Worm (Caenorhabditis elegans) whole organism, L1 larva: ENCODE measurements around the gene F36H1.3.

Experiments used
- C04F5.9 ChIP-seq: sonication (generic microtip); optimal IDR thresholded peaks from 2 replicates; lab custom pipeline; 2016; ENCODE audit warnings: missing genetic modification characterization, missing compliant biosample characterization
- C16A3.4 ChIP-seq: fragments of 150-350 bp; optimal IDR thresholded peaks from 2 replicates; lab custom pipeline; 2014; ENCODE audit warnings: missing biosample characterization, missing genetic modification characterization
- C34B4.2 ChIP-seq: sonication (generic microtip); optimal IDR thresholded peaks from 2 replicates; lab custom pipeline; 2017; ENCODE audit warnings: mild to moderate bottlenecking, missing genetic modification characterization, missing compliant biosample characterization
- F16B12.6 ChIP-seq: fragments of 150-350 bp; optimal IDR thresholded peaks from 2 replicates; lab custom pipeline; 2014; ENCODE audit warnings: missing biosample characterization, missing genetic modification characterization
- aha-1 ChIP-seq: fragments of 150-350 bp; optimal IDR thresholded peaks from 2 replicates; lab custom pipeline; 2014; ENCODE audit warnings: missing biosample characterization, missing genetic modification characterization
- aly-2 ChIP-seq: fragments of 150-350 bp; optimal IDR thresholded peaks from 2 replicates; lab custom pipeline; 2014; ENCODE audit warnings: missing biosample characterization, missing genetic modification characterization
- ama-1 ChIP-seq: fragments of 150-350 bp; optimal IDR thresholded peaks from 2 replicates; lab custom pipeline; 2014
- blmp-1 ChIP-seq: fragments of 150-350 bp; optimal IDR thresholded peaks from 2 replicates; lab custom pipeline; 2014; ENCODE audit warnings: missing biosample characterization, missing genetic modification characterization
- ces-1 ChIP-seq: fragments of 150-350 bp; optimal IDR thresholded peaks from 2 replicates; lab custom pipeline; 2014; ENCODE audit warnings: missing biosample characterization, missing genetic modification reagents, missing genetic modification characterization
- dpl-1 ChIP-seq, 3 experiments: fragments of 150-350 bp in 2 of 3; sonication (generic microtip) in 1 of 3; optimal IDR thresholded peaks; 2 replicates each; lab custom pipeline; 2014 to 2017; ENCODE audit warnings: missing biosample characterization in 3 of 3, missing genetic modification characterization in 3 of 3, missing genetic modification reagents in 3 of 3
- egl-13 ChIP-seq: sonication (generic microtip); optimal IDR thresholded peaks from 2 replicates; lab custom pipeline; 2016; ENCODE audit warnings: missing genotype, missing genetic modification reagents, missing genetic modification characterization, missing compliant biosample characterization
- egl-27 ChIP-seq, 2 experiments: fragments of 150-350 bp in 1 of 2; sonication (generic microtip); optimal IDR thresholded peaks; 3 replicates each; lab custom pipeline; 2017 to 2018; ENCODE audit warnings: missing biosample characterization in 2 of 2, missing genetic modification characterization in 2 of 2, missing genetic modification reagents in 2 of 2
- elt-2 ChIP-seq: sonication (generic microtip); optimal IDR thresholded peaks from 2 replicates; lab custom pipeline; 2016; ENCODE audit warnings: missing genetic modification characterization, mild to moderate bottlenecking, inconsistent platforms, missing compliant biosample characterization, missing genetic modification reagents
- fkh-10 ChIP-seq: sonication (generic microtip); optimal IDR thresholded peaks from 2 replicates; lab custom pipeline; 2017; ENCODE audit warnings: missing biosample characterization, missing genetic modification reagents, missing genetic modification characterization
- fkh-4 ChIP-seq: sonication (generic microtip); optimal IDR thresholded peaks from 2 replicates; lab custom pipeline; 2016; ENCODE audit warnings: missing compliant biosample characterization, missing genetic modification characterization, borderline replicate concordance
- grh-1 ChIP-seq: fragments of 200-800 bp; sonication (Bioruptor generic); IDR thresholded peaks from 2 replicates; pipeline ENCODE4 v1.3.6; 2022; ENCODE audit warnings: missing genetic modification reagents, missing genetic modification characterization, missing compliant biosample characterization
- hpl-2 ChIP-seq: fragments of 150-350 bp; optimal IDR thresholded peaks from 2 replicates; lab custom pipeline; 2014; ENCODE audit warnings: missing biosample characterization, missing genetic modification reagents, missing genetic modification characterization
- irx-1 ChIP-seq: sonication (generic microtip); optimal IDR thresholded peaks from 2 replicates; lab custom pipeline; 2016; ENCODE audit warnings: missing genetic modification characterization, missing compliant biosample characterization
- isw-1 ChIP-seq: fragments of 200-800 bp; sonication (Bioruptor generic); IDR thresholded peaks from 2 replicates; pipeline ENCODE4 v1.3.6; 2022; ENCODE audit warnings: missing genetic modification characterization, missing compliant biosample characterization
- jun-1 ChIP-seq: fragments of 150-350 bp; optimal IDR thresholded peaks from 2 replicates; lab custom pipeline; 2014; ENCODE audit warnings: missing biosample characterization, missing genetic modification reagents, missing genetic modification characterization
- lin-39 ChIP-seq: fragments of 150-350 bp; optimal IDR thresholded peaks from 2 replicates; lab custom pipeline; 2014; ENCODE audit warnings: missing biosample characterization, missing genetic modification reagents, missing genetic modification characterization
- lsy-2 ChIP-seq, 2 experiments: fragments of 150-350 bp; optimal IDR thresholded peaks; 2 replicates each; lab custom pipeline; 2014; ENCODE audit warnings: missing biosample characterization in 2 of 2, missing genetic modification characterization in 2 of 2
- mab-9 ChIP-seq: fragments of 200-800 bp; sonication (Bioruptor generic); IDR thresholded peaks from 2 replicates; pipeline ENCODE4 v1.3.6; 2022; ENCODE audit warnings: missing genetic modification reagents, missing genetic modification characterization, missing compliant biosample characterization
- mdl-1 ChIP-seq, 2 experiments: fragments of 150-350 bp; optimal IDR thresholded peaks; 2 replicates each; lab custom pipeline; 2014 to 2017; ENCODE audit warnings: missing biosample characterization in 2 of 2, missing genetic modification characterization in 2 of 2, inconsistent platforms in 1 of 2
- nhr-11 ChIP-seq: fragments of 150-350 bp; optimal IDR thresholded peaks from 2 replicates; lab custom pipeline; 2014; ENCODE audit warnings: missing biosample characterization, missing genetic modification characterization
- nhr-12 ChIP-seq: sonication (generic microtip); optimal IDR thresholded peaks from 2 replicates; lab custom pipeline; 2017; ENCODE audit warnings: missing biosample characterization, missing genetic modification characterization
- nhr-237 ChIP-seq: fragments of 150-350 bp; optimal IDR thresholded peaks from 2 replicates; lab custom pipeline; 2014; ENCODE audit warnings: missing biosample characterization, missing genetic modification characterization
- nhr-28 ChIP-seq: fragments of 150-350 bp; optimal IDR thresholded peaks from 2 replicates; lab custom pipeline; 2014; ENCODE audit warnings: missing biosample characterization, missing genetic modification characterization
- nhr-77 ChIP-seq: fragments of 150-350 bp; optimal IDR thresholded peaks from 2 replicates; lab custom pipeline; 2014; ENCODE audit warnings: missing biosample characterization, missing genetic modification characterization
- nhr-90 ChIP-seq: sonication (generic microtip); optimal IDR thresholded peaks from 2 replicates; lab custom pipeline; 2016; ENCODE audit warnings: mild to moderate bottlenecking, missing genetic modification characterization, missing compliant biosample characterization; ENCODE audit not compliant: poor library complexity
- pqm-1 ChIP-seq: sonication (generic microtip); optimal IDR thresholded peaks from 3 replicates; lab custom pipeline; 2017; ENCODE audit warnings: missing biosample characterization, missing genetic modification characterization
- rnt-1 ChIP-seq: sonication (generic microtip); optimal IDR thresholded peaks from 2 replicates; lab custom pipeline; 2016; ENCODE audit warnings: mild to moderate bottlenecking, missing genetic modification characterization, moderate library complexity, missing compliant biosample characterization
- snpc-4 ChIP-seq: fragments of 150-350 bp; optimal IDR thresholded peaks from 2 replicates; lab custom pipeline; 2014; ENCODE audit warnings: missing biosample characterization, missing genetic modification characterization
- snu-23 ChIP-seq: sonication (generic microtip); optimal IDR thresholded peaks from 2 replicates; lab custom pipeline; 2016; ENCODE audit warnings: missing genetic modification characterization, missing compliant biosample characterization
- sptf-1 ChIP-seq: fragments of 150-350 bp; optimal IDR thresholded peaks from 2 replicates; lab custom pipeline; 2014; ENCODE audit warnings: missing biosample characterization, missing genetic modification characterization
- sup-37 ChIP-seq: fragments of 200-800 bp; sonication (Bioruptor generic); optimal IDR thresholded peaks from 2 replicates; lab custom pipeline; 2018; ENCODE audit warnings: mild to moderate bottlenecking, missing genetic modification characterization, missing compliant biosample characterization
- tbx-2 ChIP-seq: sonication (generic microtip); optimal IDR thresholded peaks from 2 replicates; lab custom pipeline; 2016; ENCODE audit warnings: missing genetic modification characterization, missing compliant biosample characterization
- tlp-1 ChIP-seq: fragments of 150-350 bp; optimal IDR thresholded peaks from 2 replicates; lab custom pipeline; 2014; ENCODE audit warnings: missing biosample characterization, missing genetic modification characterization
- unc-30 ChIP-seq: sonication (generic microtip); optimal IDR thresholded peaks from 2 replicates; lab custom pipeline; 2017; ENCODE audit warnings: missing biosample characterization, missing genetic modification characterization
- unc-62 ChIP-seq: fragments of 150-350 bp; optimal IDR thresholded peaks from 2 replicates; lab custom pipeline; 2014; ENCODE audit warnings: missing biosample characterization, missing genetic modification reagents, missing genetic modification characterization
- unc-98 ChIP-seq: fragments of 200-800 bp; sonication (Bioruptor generic); IDR thresholded peaks from 2 replicates; pipeline ENCODE4 v1.3.6; 2022; ENCODE audit warnings: missing genetic modification characterization, missing compliant biosample characterization
- vab-15 ChIP-seq: sonication (generic microtip); optimal IDR thresholded peaks from 2 replicates; lab custom pipeline; 2017; ENCODE audit warnings: missing genotype, mild to moderate bottlenecking, missing genetic modification characterization, missing compliant biosample characterization
- ztf-11 ChIP-seq, 2 experiments: sonication (generic microtip); optimal IDR thresholded peaks; 2 replicates each; lab custom pipeline; 2016 to 2017; ENCODE audit warnings: missing genetic modification characterization in 2 of 2, missing biosample characterization in 1 of 2, missing compliant biosample characterization in 1 of 2
- ztf-4 ChIP-seq: fragments of 150-350 bp; optimal IDR thresholded peaks from 2 replicates; lab custom pipeline; 2014; ENCODE audit warnings: missing biosample characterization, missing genetic modification characterization

Gene F36H1.3

DNA sequence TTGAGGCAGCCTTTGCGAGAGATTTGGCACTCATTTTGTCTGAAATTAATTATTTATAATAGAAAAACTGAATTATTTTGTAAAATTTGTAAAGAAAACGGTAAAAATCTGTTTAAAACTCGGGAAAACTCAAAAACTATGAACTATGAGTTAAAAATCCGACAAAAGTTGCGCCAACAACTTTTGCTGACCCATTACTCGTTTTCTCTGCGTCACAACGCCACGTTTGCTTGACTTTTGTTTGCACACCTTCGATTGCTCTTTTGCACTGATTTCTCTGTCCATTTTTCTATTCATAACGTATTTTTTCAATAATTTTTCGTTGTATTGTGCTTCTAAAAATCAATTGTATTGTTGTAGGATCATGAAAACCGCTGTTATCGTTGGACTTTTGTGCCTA is 13.7 kb upstream of the F36H1.3 start, which contains the start of gene fkb-1 (continued):
- TF ChIP-seq ztf-11 (tag; optimal IDR thresholded peaks at IDR 0.05; lab: Kevin White, UChicago) (no peak), tlp-1 (tag; lab: Kevin White, UChicago) (no peak), sptf-1 (tag; lab: Kevin White, UChicago) (no peak), nhr-11 (tag; lab: Kevin White, UChicago) (peak; percentile 45), dpl-1 (GFP tag; optimal IDR thresholded peaks at IDR 0.05; lab: Kevin White, UChicago) (peak; percentile 59 to 75 (median 74)), nhr-28 (tag; lab: Kevin White, UChicago) (no peak), F16B12.6 (tag; lab: Kevin White, UChicago) (peak; percentile 47), egl-13 (peak; percentile 47), ztf-4 (tag; lab: Kevin White, UChicago) (no peak), unc-30 (tag; lab: Kevin White, UChicago) (no peak), unc-62 (GFP tag; lab: Kevin White, UChicago) (no peak), mab-9 (GFP tag; lab: Robert Waterston, UW) (no peak), lsy-2 (tag; optimal IDR thresholded peaks at IDR 0.05; lab: Kevin White, UChicago) (peak; percentile 82 to 85), blmp-1 (peak; percentile 29), ama-1 (lab: Kevin White, UChicago) (no peak), vab-15 (tag; lab: Kevin White, UChicago) (no peak), grh-1 (no peak), jun-1 (peak; percentile 30), hpl-2 (GFP tag; lab: Kevin White, UChicago) (no peak), tbx-2 (tag; lab: Kevin White, UChicago) (peak; percentile 76), C34B4.2 (tag; lab: Kevin White, UChicago) (no peak), egl-27 (tag; optimal IDR thresholded peaks at IDR 0.05; lab: Kevin White, UChicago) (no peak), snu-23 (GFP tag; lab: Kevin White, UChicago) (peak; percentile 86), pqm-1 (tag; lab: Kevin White, UChicago) (no peak), nhr-237 (tag; lab: Kevin White, UChicago) (no peak), C16A3.4 (tag; lab: Kevin White, UChicago) (peak; percentile 73), mdl-1 (tag; optimal IDR thresholded peaks at IDR 0.05; lab: Kevin White, UChicago) (peak in 1 of 2 experiments; percentile 61), aha-1 (tag; lab: Kevin White, UChicago) (no peak), ces-1 (GFP tag; lab: Kevin White, UChicago) (no peak), aly-2 (tag; lab: Kevin White, UChicago) (no peak), snpc-4 (tag; lab: Kevin White, UChicago) (peak; percentile 12), rnt-1 (tag; lab: Kevin White, UChicago) (peak; percentile 74), isw-1 (GFP tag; lab: Robert Waterston, UW) (peak; percentile 43), elt-2 (tag; lab: Kevin White, UChicago) (peak; percentile 3), fkh-10 (no peak), fkh-4 (tag; lab: Kevin White, UChicago) (no peak), unc-98 (GFP tag; lab: Robert Waterston, UW) (no peak), C04F5.9 (tag; lab: Kevin White, UChicago) (no peak), sup-37 (GFP tag; lab: Kevin White, UChicago) (no peak), irx-1 (peak; percentile 61), nhr-90 (tag; lab: Kevin White, UChicago) (peak; percentile 55), nhr-12 (no peak), lin-39 (tag; lab: Kevin White, UChicago) (peak; percentile 54), nhr-77 (tag; lab: Kevin White, UChicago) (peak; percentile 39)
- TF ChIP-seq, all 84 proteins: peak for 43
